Fruit fly (Drosophila melanogaster): Measurements from ENCODE around the gene ncm.
A peak's percentile ranks its signal among the peaks of the same experiment; 100 is the strongest.

Gene ncm

dm6 chr2L:18448639-18449430, at the start of gene ncm:
Gene ncm, minus strand, starts transcription at chr2L:18448957.
- TF ChIP-seq CTCF (optimal IDR thresholded peaks at IDR 0.05) (no peak), CG8478 (optimal IDR thresholded peaks at IDR 0.05) (no peak)

dm6 chr2L:18496834-18497233, 48.1 kb upstream of the ncm start:
- TF ChIP-seq CTCF (optimal IDR thresholded peaks at IDR 0.05): no peak
- TF ChIP-seq CG8478 (optimal IDR thresholded peaks at IDR 0.05): no peak

dm6 chr2L:18493122-18493521, 44.4 kb upstream of the ncm start:
- TF ChIP-seq CG8478 (optimal IDR thresholded peaks at IDR 0.05) (no peak), CTCF (optimal IDR thresholded peaks at IDR 0.05) (no peak)

dm6 chr2L:18486828-18487227, 38.1 kb upstream of the ncm start:
- TF ChIP-seq CG8478 (optimal IDR thresholded peaks at IDR 0.05) (no peak), CTCF (optimal IDR thresholded peaks at IDR 0.05) (no peak)

dm6 chr2L:18485211-18485610, 36.5 kb upstream of the ncm start, which contains the start of gene grnd:
Gene grnd, plus strand, starts transcription at chr2L:18485417.
- TF ChIP-seq CTCF (optimal IDR thresholded peaks at IDR 0.05): no peak
- no peak for TF ChIP-seq CG8478 (optimal IDR thresholded peaks at IDR 0.05)

dm6 chr2L:18484382-18485050, 35.8 kb upstream of the ncm start, which contains the start of gene CG10283:
Gene CG10283, minus strand, starts transcription at chr2L:18484513.
- TF ChIP-seq CG8478 (optimal IDR thresholded peaks at IDR 0.05) (no peak), CTCF (optimal IDR thresholded peaks at IDR 0.05) (peak in 1 of 2 experiments; percentile 7)

- TF ChIP-seq CTCF (optimal IDR thresholded peaks at IDR 0.05) (no peak), CG8478 (optimal IDR thresholded peaks at IDR 0.05) (no peak)
Observed at dm6 chr2L:18484040-18484381, 35.3 kb upstream of the ncm start.

dm6 chr2L:18482989-18483388, 34.2 kb upstream of the ncm start:
- TF ChIP-seq CG8478 (optimal IDR thresholded peaks at IDR 0.05) (no peak), CTCF (optimal IDR thresholded peaks at IDR 0.05) (no peak)

- TF ChIP-seq CG8478 (optimal IDR thresholded peaks at IDR 0.05): no peak
- TF ChIP-seq CTCF (optimal IDR thresholded peaks at IDR 0.05): no peak
Observed at dm6 chr2L:18482170-18482569, 33.4 kb upstream of the ncm start.

dm6 chr2L:18481746-18482145, 33.0 kb upstream of the ncm start:
- TF ChIP-seq CG8478 (optimal IDR thresholded peaks at IDR 0.05) (no peak), CTCF (optimal IDR thresholded peaks at IDR 0.05) (no peak)

dm6 chr2L:18481064-18481463, 32.3 kb upstream of the ncm start:
- TF ChIP-seq CTCF (optimal IDR thresholded peaks at IDR 0.05): no peak
- no peak for TF ChIP-seq CG8478 (optimal IDR thresholded peaks at IDR 0.05)

- TF ChIP-seq CTCF (optimal IDR thresholded peaks at IDR 0.05): no peak
- no peak for TF ChIP-seq CG8478 (optimal IDR thresholded peaks at IDR 0.05)
Observed at dm6 chr2L:18480326-18481028, 31.7 kb upstream of the ncm start.

- TF ChIP-seq CG8478 (optimal IDR thresholded peaks at IDR 0.05) (no peak), CTCF (optimal IDR thresholded peaks at IDR 0.05) (no peak)
Observed at dm6 chr2L:18479177-18479521, 30.4 kb upstream of the ncm start.

dm6 chr2L:18478509-18479176, 29.9 kb upstream of the ncm start:
- no peak for TF ChIP-seq CTCF (optimal IDR thresholded peaks at IDR 0.05)
- TF ChIP-seq CG8478 (optimal IDR thresholded peaks at IDR 0.05): no peak

dm6 chr2L:18477455-18477854, 28.7 kb upstream of the ncm start:
- TF ChIP-seq CTCF (optimal IDR thresholded peaks at IDR 0.05) (no peak), CG8478 (optimal IDR thresholded peaks at IDR 0.05) (no peak)
